Worm (Caenorhabditis elegans) whole organism, late embryonic: ENCODE results near the gene atp-5.

Source experiments
- C08G9.2 ChIP-seq: sonication (generic microtip); optimal IDR thresholded peaks from 2 replicates; lab custom pipeline; 2016; ENCODE audit warnings: mild to moderate bottlenecking, missing genetic modification characterization, moderate library complexity, missing compliant biosample characterization
- C38D4.7 ChIP-seq: fragments of 200-800 bp; sonication (Bioruptor generic); optimal IDR thresholded peaks from 2 replicates; lab custom pipeline; 2018; ENCODE audit warnings: mild to moderate bottlenecking, missing genetic modification characterization, moderate library complexity, missing compliant biosample characterization
- F13H6.1 ChIP-seq: sonication (generic microtip); optimal IDR thresholded peaks from 2 replicates; lab custom pipeline; 2016; ENCODE audit warnings: missing genetic modification characterization, missing compliant biosample characterization
- K09A11.1 ChIP-seq: sonication (generic microtip); optimal IDR thresholded peaks from 2 replicates; lab custom pipeline; 2017; ENCODE audit warnings: antibody characterized with exemption, mild to moderate bottlenecking, missing genetic modification characterization, missing compliant biosample characterization; ENCODE audit not compliant: insufficient read depth
- ahr-1 ChIP-seq: sonication (generic microtip); optimal IDR thresholded peaks from 2 replicates; lab custom pipeline; 2016; ENCODE audit warnings: missing genetic modification characterization, missing compliant biosample characterization
- ceh-14 ChIP-seq: sonication (generic microtip); optimal IDR thresholded peaks from 2 replicates; lab custom pipeline; 2016; ENCODE audit warnings: missing genotype, missing genetic modification characterization, missing compliant biosample characterization
- ceh-18 ChIP-seq: sonication (generic microtip); optimal IDR thresholded peaks from 2 replicates; lab custom pipeline; 2016; ENCODE audit warnings: missing genetic modification characterization, missing compliant biosample characterization
- ceh-2 ChIP-seq: sonication (generic microtip); optimal IDR thresholded peaks from 2 replicates; lab custom pipeline; 2016; ENCODE audit warnings: missing genotype, missing genetic modification characterization, missing compliant biosample characterization
- ceh-22 ChIP-seq: sonication (generic microtip); optimal IDR thresholded peaks from 2 replicates; lab custom pipeline; 2017; ENCODE audit warnings: missing biosample characterization, missing genetic modification characterization
- ceh-34 ChIP-seq: sonication (generic microtip); optimal IDR thresholded peaks from 2 replicates; lab custom pipeline; 2016; ENCODE audit warnings: mild to moderate bottlenecking, missing genetic modification characterization, missing compliant biosample characterization
- ceh-45 ChIP-seq: fragments of 200-800 bp; sonication (Bioruptor generic); IDR thresholded peaks from 2 replicates; pipeline ENCODE4 v1.3.6; 2022; ENCODE audit warnings: missing genetic modification reagents, missing genetic modification characterization, missing compliant biosample characterization
- ceh-48 ChIP-seq: sonication (generic microtip); optimal IDR thresholded peaks from 2 replicates; lab custom pipeline; 2016; ENCODE audit warnings: missing genetic modification characterization, inconsistent platforms, missing compliant biosample characterization
- ceh-6 ChIP-seq: fragments of 200-800 bp; sonication (Bioruptor generic); optimal IDR thresholded peaks from 2 replicates; lab custom pipeline; 2018; ENCODE audit warnings: mild to moderate bottlenecking, missing genetic modification characterization, missing compliant biosample characterization
- ceh-9 ChIP-seq: sonication (generic microtip); optimal IDR thresholded peaks from 2 replicates; lab custom pipeline; 2016; ENCODE audit warnings: mild to moderate bottlenecking, missing genetic modification characterization, inconsistent platforms, missing compliant biosample characterization
- che-1 ChIP-seq: sonication (generic microtip); optimal IDR thresholded peaks from 2 replicates; lab custom pipeline; 2016; ENCODE audit warnings: mild to moderate bottlenecking, missing genetic modification characterization, missing compliant biosample characterization
- elt-4 ChIP-seq: sonication (generic microtip); optimal IDR thresholded peaks from 2 replicates; lab custom pipeline; 2016; ENCODE audit warnings: missing genetic modification characterization, missing compliant biosample characterization
- fkh-6 ChIP-seq: sonication (generic microtip); optimal IDR thresholded peaks from 2 replicates; lab custom pipeline; 2016; ENCODE audit warnings: missing genetic modification characterization, missing compliant biosample characterization
- gmeb-2 ChIP-seq: sonication (generic microtip); optimal IDR thresholded peaks from 2 replicates; lab custom pipeline; 2016; ENCODE audit warnings: missing genetic modification characterization, inconsistent platforms, missing compliant biosample characterization
- hlh-13 ChIP-seq: fragments of 200-800 bp; sonication (Bioruptor generic); optimal IDR thresholded peaks from 2 replicates; lab custom pipeline; 2018; ENCODE audit warnings: mild to moderate bottlenecking, missing genetic modification characterization, missing compliant biosample characterization
- hlh-30 ChIP-seq: sonication (generic microtip); optimal IDR thresholded peaks from 2 replicates; lab custom pipeline; 2017; ENCODE audit warnings: antibody characterized with exemption, missing genetic modification characterization, missing compliant biosample characterization; ENCODE audit not compliant: insufficient read depth
- hlh-6 ChIP-seq: sonication (generic microtip); optimal IDR thresholded peaks from 2 replicates; lab custom pipeline; 2016; ENCODE audit warnings: missing genotype, missing genetic modification characterization, missing compliant biosample characterization
- lim-6 ChIP-seq: sonication (generic microtip); optimal IDR thresholded peaks from 2 replicates; lab custom pipeline; 2016; ENCODE audit warnings: missing genetic modification characterization, missing compliant biosample characterization
- mec-3 ChIP-seq: sonication (generic microtip); optimal IDR thresholded peaks from 2 replicates; lab custom pipeline; 2016; ENCODE audit warnings: borderline replicate concordance, missing genetic modification characterization, missing compliant biosample characterization
- nfya-1 ChIP-seq: sonication (generic microtip); optimal IDR thresholded peaks from 2 replicates; lab custom pipeline; 2017; ENCODE audit warnings: missing genetic modification characterization, mild to moderate bottlenecking, missing compliant biosample characterization, antibody characterized with exemption, moderate library complexity
- nhr-11 ChIP-seq: fragments of 150-350 bp; optimal IDR thresholded peaks from 2 replicates; lab custom pipeline; 2014; ENCODE audit warnings: missing biosample characterization, missing genetic modification characterization
- npax-4 ChIP-seq: sonication (generic microtip); optimal IDR thresholded peaks from 2 replicates; lab custom pipeline; 2016; ENCODE audit warnings: missing genetic modification characterization, missing compliant biosample characterization
- pax-1 ChIP-seq: fragments of 150-350 bp; optimal IDR thresholded peaks from 2 replicates; lab custom pipeline; 2014; ENCODE audit warnings: missing biosample characterization, missing genetic modification characterization
- pros-1 ChIP-seq: fragments of 150-350 bp; optimal IDR thresholded peaks from 2 replicates; lab custom pipeline; 2014; ENCODE audit warnings: missing biosample characterization, missing genetic modification reagents, missing genetic modification characterization
- sdc-2 ChIP-seq: sonication (generic microtip); optimal IDR thresholded peaks from 2 replicates; lab custom pipeline; 2016; ENCODE audit warnings: missing genotype, missing genetic modification characterization, missing compliant biosample characterization
- sox-2 ChIP-seq: fragments of 200-800 bp; sonication (Bioruptor generic); IDR thresholded peaks from 2 replicates; pipeline ENCODE4 v1.3.6; 2022; ENCODE audit warnings: missing genetic modification reagents, missing genetic modification characterization, missing compliant biosample characterization
- syd-9 ChIP-seq: sonication (generic microtip); optimal IDR thresholded peaks from 2 replicates; lab custom pipeline; 2016; ENCODE audit warnings: mild to moderate bottlenecking, missing genetic modification characterization, moderate library complexity, missing compliant biosample characterization
- tbx-7 ChIP-seq: sonication (generic microtip); optimal IDR thresholded peaks from 2 replicates; lab custom pipeline; 2016; ENCODE audit warnings: missing genotype, missing genetic modification characterization, missing compliant biosample characterization
- ttx-3 ChIP-seq: sonication (generic microtip); optimal IDR thresholded peaks from 2 replicates; lab custom pipeline; 2016; ENCODE audit warnings: missing genetic modification reagents, missing genetic modification characterization, missing compliant biosample characterization
- unc-3 ChIP-seq, 2 experiments: fragments of 200-800 bp in 1 of 2; sonication (Bioruptor generic) in 1 of 2; sonication (generic microtip) in 1 of 2; conservative IDR thresholded peaks in 1 of 2; optimal IDR thresholded peaks in 1 of 2; 2 replicates each; pipeline versions ENCODE4 v1.3.6 to Lab custom; 2016 to 2022; ENCODE audit warnings: missing compliant biosample characterization in 2 of 2, missing genetic modification characterization in 2 of 2, missing genetic modification reagents in 1 of 2
- unc-42 ChIP-seq: sonication (generic microtip); optimal IDR thresholded peaks from 2 replicates; lab custom pipeline; 2016; ENCODE audit warnings: missing genotype, missing genetic modification characterization, missing compliant biosample characterization

atp-5 gene

DNA sequence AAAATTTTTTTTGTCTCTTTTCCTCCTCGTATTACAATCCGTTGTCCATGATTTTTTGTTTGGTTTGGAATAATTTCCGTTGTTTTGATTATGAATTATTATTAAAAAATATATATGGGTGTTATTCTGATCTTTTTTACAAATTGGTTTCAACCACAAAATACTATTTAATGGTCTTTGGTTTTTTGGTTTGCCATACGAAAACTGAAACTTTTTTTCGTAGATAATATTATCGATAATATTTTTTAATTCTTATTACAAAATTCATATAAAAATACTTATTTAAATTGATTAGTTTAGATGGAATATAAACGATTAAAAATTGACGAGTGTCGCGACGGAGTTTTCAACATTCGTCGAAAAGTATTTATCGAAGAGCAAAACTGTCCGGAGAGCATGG lies 3.5 kb upstream of the atp-5 start, which contains the start of gene jmjd-5:
Gene jmjd-5, plus strand, starts transcription at position 301 of the 400 bp plus-strand sequence.
- no peak for TF ChIP-seq ceh-45 (GFP tag; lab: Robert Waterston, UW)

ce11 chrV:11124922-11125321 lies 1.3 kb upstream of the atp-5 start, which contains the start of gene C06H2.2:
Gene C06H2.2, plus strand, starts transcription at chrV:11125222.
- TF ChIP-seq ceh-2 (tag; lab: Kevin White, UChicago) (no peak), nfya-1 (no peak), C38D4.7 (GFP tag; lab: Kevin White, UChicago) (no peak), npax-4 (no peak), ahr-1 (tag; lab: Kevin White, UChicago) (no peak), ttx-3 (no peak), syd-9 (no peak), sdc-2 (no peak), ceh-9 (tag; lab: Kevin White, UChicago) (no peak), nhr-11 (no peak), sox-2 (GFP tag; lab: Robert Waterston, UW) (no peak), tbx-7 (tag; lab: Kevin White, UChicago) (no peak), lim-6 (tag; lab: Kevin White, UChicago) (no peak), ceh-48 (tag; lab: Kevin White, UChicago) (no peak), hlh-13 (GFP tag; lab: Kevin White, UChicago) (no peak), che-1 (no peak), pros-1 (no peak)
- TF ChIP-seq, all 69 proteins: peak for 0

ce11 chrV:11122466-11122865 lies 1.2 kb downstream of the atp-5 start, which contains the start of gene mboa-2:
Gene mboa-2, minus strand, starts transcription at chrV:11122493.
- no peak for TF ChIP-seq C08G9.2 (tag; lab: Kevin White, UChicago)
- TF ChIP-seq K09A11.1 (tag; lab: Kevin White, UChicago) = no peak
- no peak for TF ChIP-seq lim-6 (tag; lab: Kevin White, UChicago)
- TF ChIP-seq ceh-6 (GFP tag; lab: Kevin White, UChicago) = no peak
- no peak for TF ChIP-seq ceh-22

- TF ChIP-seq hlh-30 (tag; lab: Kevin White, UChicago) (peak; percentile 81), hlh-13 (GFP tag; lab: Kevin White, UChicago) (no peak), gmeb-2 (tag; lab: Kevin White, UChicago) (no peak), pax-1 (tag; lab: Kevin White, UChicago) (no peak), ceh-18 (tag; lab: Kevin White, UChicago) (no peak), F13H6.1 (tag; lab: Kevin White, UChicago) (no peak), ceh-14 (tag; lab: Kevin White, UChicago) (no peak), K09A11.1 (tag; lab: Kevin White, UChicago) (no peak), unc-42 (tag; lab: Kevin White, UChicago) (peak; percentile 77), ceh-34 (tag; lab: Kevin White, UChicago) (no peak), che-1 (no peak), ceh-48 (tag; lab: Kevin White, UChicago) (no peak), ceh-45 (GFP tag; lab: Robert Waterston, UW) (no peak), mec-3 (no peak), elt-4 (tag; lab: Kevin White, UChicago) (no peak), fkh-6 (tag; lab: Kevin White, UChicago) (no peak), hlh-6 (no peak), unc-3 (GFP tag; conservative IDR thresholded peaks at IDR 0.05; lab: Robert Waterston, UW) (no peak), unc-3 (tag; optimal IDR thresholded peaks at IDR 0.05; lab: Kevin White, UChicago) (no peak)
These were observed 2.4 kb downstream of the atp-5 start for ce11 chrV:11121247-11121646.
